Worm (Caenorhabditis elegans): Measurements from ENCODE around the gene emg-1.

emg-1 gene

DNA sequence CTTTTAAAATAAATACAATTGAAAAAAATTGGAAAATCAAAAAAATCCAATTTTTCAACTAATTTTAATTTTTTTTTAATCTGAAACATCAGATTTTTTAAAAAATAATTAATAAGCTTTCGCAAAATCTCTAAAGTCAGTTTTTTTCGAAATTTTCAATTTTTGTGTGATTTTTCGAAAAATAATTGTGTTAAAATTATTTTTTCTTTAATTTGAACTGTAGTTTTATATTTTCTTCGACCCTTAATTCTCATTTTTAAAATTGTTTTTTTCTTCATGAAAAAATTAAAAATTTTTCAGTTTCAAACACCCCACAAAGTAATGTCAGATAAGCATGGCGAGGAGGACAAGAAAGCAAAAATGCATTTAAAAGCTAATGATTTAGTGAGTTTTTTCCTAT is 44.3 kb upstream of the emg-1 start, which contains the start of gene rabx-5:
Gene rabx-5, plus strand, starts transcription at position 301 of the 400 bp plus-strand sequence.
- TF ChIP-seq blmp-1 (tag; optimal IDR thresholded peaks at IDR 0.05): no peak
- no peak for TF ChIP-seq sem-2 (GFP tag; optimal IDR thresholded peaks at IDR 0.05)
- no peak for TF ChIP-seq bed-3 (GFP tag; optimal IDR thresholded peaks at IDR 0.05)
- no peak for TF ChIP-seq mep-1 (tag; optimal IDR thresholded peaks at IDR 0.05)
- TF ChIP-seq nhr-76 (tag; optimal IDR thresholded peaks at IDR 0.05): no peak
- no peak for TF ChIP-seq ceh-39 (tag; optimal IDR thresholded peaks at IDR 0.05)
- no peak for TF ChIP-seq ztf-11 (tag; optimal IDR thresholded peaks at IDR 0.05)
- TF ChIP-seq zip-8 (tag; optimal IDR thresholded peaks at IDR 0.05): no peak
- TF ChIP-seq nhr-2 (tag; optimal IDR thresholded peaks at IDR 0.05): no peak

DNA sequence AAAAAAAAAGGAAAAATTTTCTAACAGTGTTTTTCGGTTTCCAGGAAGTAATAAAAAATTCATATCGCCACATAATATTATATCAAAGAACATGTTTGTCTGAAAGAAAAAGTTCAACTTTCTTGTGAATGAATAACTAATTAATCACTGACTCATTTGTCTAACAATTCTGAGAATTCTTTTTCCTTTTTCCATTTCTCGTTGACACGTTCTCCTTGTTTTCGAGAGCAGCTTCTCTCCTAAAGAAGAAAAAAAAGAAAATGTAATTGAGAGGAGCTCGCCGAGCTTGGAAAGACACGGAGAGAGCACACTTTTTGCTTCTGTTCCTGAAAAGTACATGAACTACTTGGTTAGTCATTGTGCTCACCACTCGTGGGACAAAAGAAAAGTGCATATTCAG is 41.2 kb upstream of the emg-1 start:
- TF ChIP-seq unc-39 (tag; optimal IDR thresholded peaks at IDR 0.05): no peak
- TF ChIP-seq elt-1 (tag; optimal IDR thresholded peaks at IDR 0.05; ENCODE audit: borderline replicate concordance, insufficient read depth): no peak
- no peak for TF ChIP-seq drap-1 (GFP tag; optimal IDR thresholded peaks at IDR 0.05)
- no peak for TF ChIP-seq bed-3 (GFP tag; optimal IDR thresholded peaks at IDR 0.05)
- no peak for TF ChIP-seq zip-8 (tag; optimal IDR thresholded peaks at IDR 0.05)
- no peak for TF ChIP-seq tbx-8 (GFP tag; optimal IDR thresholded peaks at IDR 0.05)
- TF ChIP-seq pha-4 (tag; optimal IDR thresholded peaks at IDR 0.05): no peak
- TF ChIP-seq nhr-2 (tag; optimal IDR thresholded peaks at IDR 0.05): no peak
- TF ChIP-seq ceh-43 (GFP tag; optimal IDR thresholded peaks at IDR 0.05): no peak
- no peak for TF ChIP-seq lin-32 (GFP tag; optimal IDR thresholded peaks at IDR 0.05)

DNA sequence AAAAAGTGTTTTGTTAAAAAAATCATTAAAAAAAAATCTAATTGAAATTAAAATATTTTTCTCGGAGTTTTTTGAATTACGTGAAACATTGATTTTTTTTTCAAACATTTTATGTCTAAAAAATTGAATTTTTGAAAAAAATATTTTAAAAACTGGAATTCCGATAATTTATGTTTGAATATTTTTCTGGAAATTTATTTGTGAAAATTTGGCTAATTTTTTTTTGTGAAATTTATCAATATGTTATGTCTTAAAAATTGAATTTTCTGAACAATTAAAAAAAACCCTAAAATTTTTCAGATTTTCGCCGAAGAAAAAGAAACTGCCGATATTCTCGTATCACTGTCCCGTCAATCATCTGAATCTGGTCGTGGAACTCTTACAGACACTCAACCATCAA is 37.0 kb upstream of the emg-1 start, which contains the start of gene Y39A1A.24:
Gene Y39A1A.24, plus strand, starts transcription at position 301 of the 400 bp plus-strand sequence.
- no peak for TF ChIP-seq ztf-11 (tag; optimal IDR thresholded peaks at IDR 0.05)
- TF ChIP-seq elt-3 (tag; optimal IDR thresholded peaks at IDR 0.05): no peak
- TF ChIP-seq lsy-2 (tag; optimal IDR thresholded peaks at IDR 0.05): no peak
- no peak for TF ChIP-seq drap-1 (GFP tag; optimal IDR thresholded peaks at IDR 0.05)
- TF ChIP-seq pha-4 (tag; optimal IDR thresholded peaks at IDR 0.05): no peak
- TF ChIP-seq bed-3 (GFP tag; optimal IDR thresholded peaks at IDR 0.05): no peak
- TF ChIP-seq mab-5 (tag; optimal IDR thresholded peaks at IDR 0.05): no peak
- TF ChIP-seq tbx-8 (GFP tag; optimal IDR thresholded peaks at IDR 0.05): no peak
- TF ChIP-seq hlh-1 (tag; optimal IDR thresholded peaks at IDR 0.05): no peak
- TF ChIP-seq blmp-1 (tag; optimal IDR thresholded peaks at IDR 0.05): no peak
- TF ChIP-seq lin-32 (GFP tag; optimal IDR thresholded peaks at IDR 0.05): no peak
- no peak for TF ChIP-seq nhr-76 (tag; optimal IDR thresholded peaks at IDR 0.05)
- TF ChIP-seq ceh-39 (tag; optimal IDR thresholded peaks at IDR 0.05): no peak

DNA sequence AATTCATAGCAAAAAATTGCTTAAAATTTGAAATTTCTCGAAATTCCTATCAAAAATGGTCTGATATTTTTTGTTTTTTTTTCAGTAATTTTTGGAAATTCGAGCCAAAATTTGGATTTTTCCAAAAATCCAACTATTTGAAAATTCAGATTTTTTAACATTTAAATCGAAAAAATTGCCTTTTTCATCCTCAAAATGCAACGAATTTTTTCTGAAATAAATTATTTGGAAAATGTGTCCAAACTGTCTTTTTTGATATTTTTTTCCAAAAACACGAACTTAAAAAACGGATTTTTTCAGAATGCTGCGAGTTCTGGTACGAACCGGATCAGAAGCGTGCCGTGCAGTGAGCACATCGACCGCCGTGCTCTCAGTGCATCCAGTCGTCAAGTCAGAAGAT is 34.2 kb upstream of the emg-1 start, which contains the start of gene mrpl-22:
Gene mrpl-22, plus strand, starts transcription at position 301 of the 400 bp plus-strand sequence.
- no peak for TF ChIP-seq mab-5 (tag; optimal IDR thresholded peaks at IDR 0.05)
- TF ChIP-seq elt-3 (tag; optimal IDR thresholded peaks at IDR 0.05): no peak
- no peak for TF ChIP-seq nhr-12 (tag; optimal IDR thresholded peaks at IDR 0.05)
- no peak for TF ChIP-seq ces-1 (GFP tag; optimal IDR thresholded peaks at IDR 0.05)
- TF ChIP-seq nhr-76 (tag; optimal IDR thresholded peaks at IDR 0.05): no peak
- no peak for TF ChIP-seq snpc-4 (tag; optimal IDR thresholded peaks at IDR 0.05)
- no peak for TF ChIP-seq mls-2 (tag; optimal IDR thresholded peaks at IDR 0.05)
- TF ChIP-seq ceh-83 (GFP tag; optimal IDR thresholded peaks at IDR 0.05): no peak
- TF ChIP-seq lsy-2 (tag; optimal IDR thresholded peaks at IDR 0.05): no peak
- TF ChIP-seq unc-120 (tag; optimal IDR thresholded peaks at IDR 0.05; ENCODE audit: poor library complexity, severe bottlenecking): no peak
- TF ChIP-seq nhr-28 (tag; optimal IDR thresholded peaks at IDR 0.05): no peak
- no peak for TF ChIP-seq bed-3 (GFP tag; optimal IDR thresholded peaks at IDR 0.05)
- TF ChIP-seq drap-1 (GFP tag; optimal IDR thresholded peaks at IDR 0.05): no peak
- TF ChIP-seq nhr-237 (tag; optimal IDR thresholded peaks at IDR 0.05): no peak
- TF ChIP-seq ceh-43 (GFP tag; optimal IDR thresholded peaks at IDR 0.05): no peak
- TF ChIP-seq sem-2 (GFP tag; optimal IDR thresholded peaks at IDR 0.05): no peak
- no peak for TF ChIP-seq blmp-1 (tag; optimal IDR thresholded peaks at IDR 0.05)

DNA sequence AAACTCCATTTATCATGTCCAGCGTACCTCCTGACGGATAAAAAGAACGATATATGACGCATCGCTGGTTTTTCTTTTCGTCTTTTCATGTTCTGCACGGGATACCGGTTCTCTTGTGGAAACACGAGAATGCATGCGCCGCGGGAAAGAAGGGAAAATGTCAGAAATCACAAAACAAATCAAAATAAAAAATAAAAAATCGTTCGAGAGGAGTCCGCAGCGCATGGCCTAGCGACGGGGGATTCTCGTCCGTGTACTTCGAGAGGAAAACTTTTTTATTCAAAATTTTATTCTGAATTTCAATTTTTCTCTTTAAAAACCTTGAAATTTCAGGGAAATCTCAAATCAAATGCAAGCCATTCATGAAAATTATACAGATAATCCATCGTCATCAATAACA is 28.1 kb upstream of the emg-1 start, which contains the start of the genes lron-10 and hpr-9:
Gene lron-10, minus strand, starts transcription at position 162 of the 400 bp plus-strand sequence.
Gene hpr-9, plus strand, starts transcription at position 344 of the 400 bp plus-strand sequence.
- TF ChIP-seq ham-2 (GFP tag; optimal IDR thresholded peaks at IDR 0.05) (no peak), nhr-28 (tag; optimal IDR thresholded peaks at IDR 0.05) (no peak), zip-8 (tag; optimal IDR thresholded peaks at IDR 0.05) (no peak), blmp-1 (tag; optimal IDR thresholded peaks at IDR 0.05) (no peak), nhr-12 (tag; optimal IDR thresholded peaks at IDR 0.05) (no peak), nhr-76 (tag; optimal IDR thresholded peaks at IDR 0.05) (no peak), lsy-2 (tag; optimal IDR thresholded peaks at IDR 0.05) (no peak)

Data from whole organism, mixed stage, embryonic.